Fruit fly (Drosophila melanogaster) whole organism, embryonic: ENCODE results near the gene vih.

Experiments used
- CG11085 ChIP-seq: fragments of 200-800 bp; sonication (Bioruptor generic); IDR thresholded peaks from 2 replicates; pipeline ENCODE4 v1.3.6; 2022; ENCODE audit warnings: missing biosample characterization, missing genetic modification characterization
- CG12299 ChIP-seq: fragments of 200-800 bp; sonication (Bioruptor generic); optimal IDR thresholded peaks from 2 replicates; lab custom pipeline; 2018; ENCODE audit warnings: missing biosample characterization, mild to moderate bottlenecking, missing genetic modification characterization
- CG13123 ChIP-seq: fragments of 200-800 bp; sonication (Bioruptor generic); optimal IDR thresholded peaks from 2 replicates; lab custom pipeline; 2016; ENCODE audit warnings: missing biosample characterization, missing genetic modification characterization
- CG13296 ChIP-seq: fragments of 200-800 bp; sonication (Bioruptor generic); optimal IDR thresholded peaks from 3 replicates; lab custom pipeline; 2018; ENCODE audit warnings: missing biosample characterization, mild to moderate bottlenecking, missing genetic modification characterization
- CG14441 ChIP-seq: fragments of 200-800 bp; sonication (Bioruptor generic); IDR thresholded peaks from 2 replicates; pipeline ENCODE4 v1.3.6; 2022; ENCODE audit warnings: missing biosample characterization, missing genetic modification characterization
- CG14710 ChIP-seq: fragments of 200-800 bp; sonication (Bioruptor generic); optimal IDR thresholded peaks from 3 replicates; lab custom pipeline; 2019; ENCODE audit warnings: missing biosample characterization, mild to moderate bottlenecking, missing genetic modification characterization, moderate library complexity
- CG17829 ChIP-seq: fragments of 200-800 bp; optimal IDR thresholded peaks from 2 replicates; lab custom pipeline; 2019; ENCODE audit warnings: missing biosample characterization, mild to moderate bottlenecking, missing genetic modification characterization, moderate library complexity
- CG1792 ChIP-seq: fragments of 200-800 bp; sonication (Bioruptor generic); optimal IDR thresholded peaks from 2 replicates; lab custom pipeline; 2016; ENCODE audit warnings: missing biosample characterization, missing genetic modification characterization
- CG2875 ChIP-seq: fragments of 200-800 bp; sonication (Bioruptor generic); optimal IDR thresholded peaks from 2 replicates; lab custom pipeline; 2017; ENCODE audit warnings: missing biosample characterization, mild to moderate bottlenecking, missing genetic modification characterization, missing genetic modification reagents
- CG32767 ChIP-seq: fragments of 200-800 bp; sonication (Bioruptor generic); IDR thresholded peaks from 2 replicates; pipeline ENCODE4 v1.3.6; 2022; ENCODE audit warnings: missing biosample characterization, missing genetic modification characterization
- CG3281 ChIP-seq: fragments of 200-800 bp; sonication (Bioruptor generic); optimal IDR thresholded peaks from 3 replicates; lab custom pipeline; 2017; ENCODE audit warnings: missing biosample characterization, mild to moderate bottlenecking, missing genetic modification characterization
- CG3726 ChIP-seq: fragments of 200-800 bp; sonication (Bioruptor generic); IDR thresholded peaks from 3 replicates; pipeline ENCODE4, ENCODE4 v1.3.6; 2022; ENCODE audit warnings: missing biosample characterization, missing genetic modification characterization
- CG3847 ChIP-seq: fragments of 200-800 bp; sonication (Bioruptor generic); IDR thresholded peaks from 2 replicates; pipeline ENCODE4 v1.3.6; 2022; ENCODE audit warnings: missing biosample characterization, missing genetic modification characterization
- CG4282 ChIP-seq: fragments of 200-800 bp; sonication (Bioruptor generic); optimal IDR thresholded peaks from 2 replicates; lab custom pipeline; 2016; ENCODE audit warnings: missing biosample characterization, missing genetic modification characterization
- CG5245 ChIP-seq: fragments of 200-800 bp; sonication (Bioruptor generic); optimal IDR thresholded peaks from 3 replicates; lab custom pipeline; 2016; ENCODE audit warnings: missing biosample characterization, missing genetic modification characterization
- CG6683 ChIP-seq: fragments of 200-800 bp; sonication (Bioruptor generic); optimal IDR thresholded peaks from 2 replicates; lab custom pipeline; 2017; ENCODE audit warnings: missing biosample characterization, mild to moderate bottlenecking, missing genetic modification characterization, missing genetic modification reagents
- CG6791 ChIP-seq: fragments of 200-800 bp; sonication (Bioruptor generic); IDR thresholded peaks from 3 replicates; pipeline ENCODE4 v1.3.6; 2022; ENCODE audit warnings: missing biosample characterization, missing genetic modification characterization; ENCODE audit not compliant: partially characterized antibody
- CG9437 ChIP-seq: fragments of 200-800 bp; sonication (Bioruptor generic); optimal IDR thresholded peaks from 2 replicates; lab custom pipeline; 2018; ENCODE audit warnings: missing biosample characterization, mild to moderate bottlenecking, missing genetic modification characterization
- CG9876 ChIP-seq: fragments of 200-800 bp; sonication (Bioruptor generic); optimal IDR thresholded peaks from 2 replicates; lab custom pipeline; 2016; ENCODE audit warnings: missing biosample characterization, missing genetic modification characterization
- CHES-1-like ChIP-seq: fragments of 200-800 bp; sonication (Bioruptor generic); optimal IDR thresholded peaks from 2 replicates; lab custom pipeline; 2016; ENCODE audit warnings: missing biosample characterization, missing genetic modification characterization
- CoRest ChIP-seq: fragments of 200-800 bp; sonication (Bioruptor generic); optimal IDR thresholded peaks from 3 replicates; lab custom pipeline; 2018; ENCODE audit warnings: missing biosample characterization, mild to moderate bottlenecking, missing genetic modification characterization, moderate library complexity
- Elba2 ChIP-seq: fragments of 200-800 bp; sonication (Bioruptor generic); optimal IDR thresholded peaks from 3 replicates; lab custom pipeline; 2016; ENCODE audit warnings: missing biosample characterization, missing genetic modification characterization
- GATAe ChIP-seq: fragments of 200-800 bp; sonication (Bioruptor generic); conservative IDR thresholded peaks from 2 replicates; pipeline ENCODE4 v1.3.6; 2022; ENCODE audit warnings: missing biosample characterization, missing genetic modification characterization
- Gsc ChIP-seq: fragments of 200-800 bp; sonication (Bioruptor generic); IDR thresholded peaks from 2 replicates; pipeline ENCODE4 v1.3.6; 2022; ENCODE audit warnings: missing biosample characterization, missing genetic modification characterization
- H15 ChIP-seq: fragments of 200-800 bp; sonication (Bioruptor generic); IDR thresholded peaks from 3 replicates; pipeline ENCODE4 v1.3.6; 2022; ENCODE audit warnings: missing biosample characterization, missing genetic modification characterization
- HLH54F ChIP-seq: fragments of 200-800 bp; sonication (Bioruptor generic); optimal IDR thresholded peaks from 3 replicates; lab custom pipeline; 2016; ENCODE audit warnings: missing biosample characterization, missing genetic modification characterization
- Hmx ChIP-seq: fragments of 200-800 bp; sonication (Bioruptor generic); optimal IDR thresholded peaks from 2 replicates; lab custom pipeline; 2016; ENCODE audit warnings: missing biosample characterization, missing genetic modification characterization
- MTF-1 ChIP-seq: fragments of 200-800 bp; sonication (Bioruptor generic); optimal IDR thresholded peaks from 2 replicates; lab custom pipeline; 2018; ENCODE audit warnings: missing biosample characterization, mild to moderate bottlenecking, missing genetic modification characterization, borderline replicate concordance
- Mrtf ChIP-seq: fragments of 200-800 bp; sonication (Bioruptor generic); IDR thresholded peaks from 3 replicates; pipeline ENCODE4 v1.3.6; 2022; ENCODE audit warnings: missing biosample characterization, missing genetic modification characterization
- NFAT ChIP-seq: fragments of 200-800 bp; sonication (Bioruptor generic); IDR thresholded peaks from 2 replicates; pipeline ENCODE4 v1.3.6; 2022; ENCODE audit warnings: missing biosample characterization, missing genetic modification characterization
- NfI ChIP-seq: fragments of 200-800 bp; sonication (Bioruptor generic); optimal IDR thresholded peaks from 3 replicates; lab custom pipeline; 2018; ENCODE audit warnings: missing biosample characterization, mild to moderate bottlenecking, missing genetic modification characterization, moderate library complexity
- Poxn ChIP-seq: fragments of 200-800 bp; sonication (Bioruptor generic); IDR thresholded peaks from 2 replicates; pipeline ENCODE4 v1.3.6; 2022; ENCODE audit warnings: missing biosample characterization, missing genetic modification characterization
- Ssrp ChIP-seq: fragments of 200-800 bp; sonication (Bioruptor generic); optimal IDR thresholded peaks from 2 replicates; lab custom pipeline; 2018; ENCODE audit warnings: missing biosample characterization, mild to moderate bottlenecking, missing genetic modification characterization, moderate library complexity
- Vsx1 ChIP-seq: fragments of 200-800 bp; sonication (Bioruptor generic); optimal IDR thresholded peaks from 2 replicates; lab custom pipeline; 2017; ENCODE audit warnings: missing biosample characterization, mild to moderate bottlenecking, missing genetic modification characterization, missing genetic modification reagents
- YL-1 ChIP-seq: fragments of 200-800 bp; sonication (Bioruptor generic); optimal IDR thresholded peaks from 3 replicates; lab custom pipeline; 2017; ENCODE audit warnings: missing biosample characterization, mild to moderate bottlenecking, missing genetic modification characterization
- crp ChIP-seq, 2 experiments: fragments of 200-800 bp; sonication (Bioruptor generic); optimal IDR thresholded peaks; 2 replicates in 1 of 2; 3 replicates in 1 of 2; lab custom pipeline; 2017; ENCODE audit warnings: missing biosample characterization in 2 of 2, missing genetic modification characterization in 2 of 2, mild to moderate bottlenecking in 1 of 2, moderate library complexity in 1 of 2
- fd64A ChIP-seq: fragments of 200-800 bp; sonication (Bioruptor generic); optimal IDR thresholded peaks from 3 replicates; lab custom pipeline; 2018; ENCODE audit warnings: missing biosample characterization, mild to moderate bottlenecking, missing genetic modification characterization
- gsb ChIP-seq: fragments of 200-800 bp; sonication (Bioruptor generic); IDR thresholded peaks from 2 replicates; pipeline ENCODE4 v1.3.6; 2022; ENCODE audit warnings: missing biosample characterization, missing genetic modification characterization
- ken ChIP-seq: fragments of 200-800 bp; sonication (Bioruptor generic); IDR thresholded peaks from 3 replicates; pipeline ENCODE4 v1.3.6; 2022; ENCODE audit warnings: missing biosample characterization, missing genetic modification characterization
- kni ChIP-seq: fragments of 200-800 bp; sonication (Bioruptor generic); optimal IDR thresholded peaks from 3 replicates; lab custom pipeline; 2017; ENCODE audit warnings: mild to moderate bottlenecking, missing biosample characterization, missing genetic modification reagents, missing genetic modification characterization
- luna ChIP-seq: fragments of 200-800 bp; sonication (Bioruptor generic); optimal IDR thresholded peaks from 2 replicates; lab custom pipeline; 2016; ENCODE audit warnings: missing biosample characterization, missing genetic modification characterization
- onecut ChIP-seq: fragments of 200-800 bp; sonication (Bioruptor generic); IDR thresholded peaks from 2 replicates; pipeline ENCODE4 v1.3.6; 2022; ENCODE audit warnings: missing biosample characterization, missing genetic modification characterization
- peb ChIP-seq: fragments of 200-800 bp; sonication (Bioruptor generic); IDR thresholded peaks from 2 replicates; pipeline ENCODE4 v1.3.6; 2022; ENCODE audit warnings: missing biosample characterization, missing genetic modification characterization
- phol ChIP-seq: fragments of 200-800 bp; sonication (Bioruptor generic); optimal IDR thresholded peaks from 3 replicates; lab custom pipeline; 2018; ENCODE audit warnings: missing biosample characterization, mild to moderate bottlenecking, missing genetic modification characterization, moderate library complexity
- row ChIP-seq: fragments of 200-800 bp; sonication (Bioruptor generic); IDR thresholded peaks from 3 replicates; pipeline ENCODE4 v1.3.6; 2022; ENCODE audit warnings: missing biosample characterization, missing genetic modification characterization
- sens ChIP-seq: fragments of 200-800 bp; sonication (Bioruptor generic); peaks from one replicate; lab custom pipeline; 2016; ENCODE audit warnings: missing biosample characterization, missing genetic modification characterization
- sima ChIP-seq: fragments of 200-800 bp; sonication (Bioruptor generic); optimal IDR thresholded peaks from 2 replicates; lab custom pipeline; 2016; ENCODE audit warnings: missing biosample characterization, missing genetic modification characterization
- sqz ChIP-seq: fragments of 200-800 bp; sonication (Bioruptor generic); optimal IDR thresholded peaks from 3 replicates; lab custom pipeline; 2018; ENCODE audit warnings: missing biosample characterization, mild to moderate bottlenecking, missing genetic modification characterization
- stc ChIP-seq: fragments of 200-800 bp; sonication (Bioruptor generic); IDR thresholded peaks from 2 replicates; pipeline ENCODE4 v1.3.6; 2022; ENCODE audit warnings: missing biosample characterization, missing genetic modification characterization
- tll ChIP-seq, 2 experiments: fragments of 200-800 bp in 1 of 2; fragments of >200 bp in 1 of 2; sonication (Bioruptor generic) in 1 of 2; optimal IDR thresholded peaks; 2 replicates each; lab custom pipeline; 2017 to 2019; ENCODE audit warnings: missing biosample characterization in 2 of 2, missing genetic modification characterization in 2 of 2, mild to moderate bottlenecking in 1 of 2, moderate library complexity in 1 of 2
- tna ChIP-seq: fragments of 200-800 bp; sonication (Bioruptor generic); IDR thresholded peaks from 2 replicates; pipeline ENCODE4 v1.3.6; 2022; ENCODE audit warnings: missing biosample characterization, missing genetic modification characterization; ENCODE audit not compliant: partially characterized antibody
- trem ChIP-seq: fragments of 200-800 bp; optimal IDR thresholded peaks from 3 replicates; lab custom pipeline; 2019; ENCODE audit warnings: missing biosample characterization, mild to moderate bottlenecking, missing genetic modification characterization, moderate library complexity

The vih gene

DNA sequence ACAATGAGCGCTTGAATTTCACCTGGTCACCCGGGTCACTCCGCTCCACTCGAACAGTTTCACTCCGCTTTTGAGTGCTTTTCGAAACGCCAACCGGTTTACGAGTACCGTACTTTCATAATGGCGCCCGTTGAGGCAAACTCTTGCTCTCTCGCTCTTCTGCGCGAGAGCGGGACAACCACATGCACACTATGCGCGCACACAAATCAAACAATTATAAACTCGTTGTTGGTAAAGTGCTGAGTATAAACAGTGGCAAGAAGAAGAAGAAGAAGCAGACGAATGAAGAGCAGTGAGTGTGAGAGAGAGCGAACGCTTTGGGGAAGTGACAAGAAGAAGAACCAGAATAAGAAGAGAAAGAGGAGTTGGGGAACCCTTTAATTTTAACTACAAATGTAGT, 36.1 kb upstream of the vih start, which contains the start of gene eyg (continued):
- TF ChIP-seq CG3847 (GFP tag; lab: Robert Waterston, UW): peak; percentile 42
- TF ChIP-seq GATAe (GFP tag; lab: Robert Waterston, UW): peak; percentile 26; the same call in 1 of the 2 replicates
- TF ChIP-seq CG6683: no peak
- peak; percentile 86 for TF ChIP-seq CoRest
- TF ChIP-seq tna: peak; percentile 70
- no peak for TF ChIP-seq gsb
- no peak for TF ChIP-seq HLH54F (GFP tag; lab: Kevin White, UChicago)
- no peak for TF ChIP-seq peb (GFP tag; lab: Robert Waterston, UW)
- peak; percentile 47 for TF ChIP-seq NfI
- peak; percentile 13; the same call in 1 of the 2 replicates for TF ChIP-seq onecut
- TF ChIP-seq stc: no peak
- TF ChIP-seq YL-1 (GFP tag; lab: Kevin White, UChicago): no peak
- TF ChIP-seq ken (GFP tag; lab: Robert Waterston, UW): no peak
- TF ChIP-seq CG3281 (GFP tag; lab: Kevin White, UChicago): no peak
- TF ChIP-seq CG6791 (GFP tag; lab: Robert Waterston, UW): peak; percentile 58; the same call in 2 of the 3 replicates
- no peak for TF ChIP-seq CG1792 (GFP tag; lab: Kevin White, UChicago)
- no peak for TF ChIP-seq CG5245 (GFP tag; lab: Kevin White, UChicago)
- no peak for TF ChIP-seq NFAT (GFP tag; lab: Robert Waterston, UW)
- peak; percentile 79 for TF ChIP-seq phol (tag; lab: Kevin White, UChicago)
- TF ChIP-seq CG2875 (GFP tag; lab: Kevin White, UChicago): no peak
- no peak for TF ChIP-seq CG3726
- TF ChIP-seq CG17829 (tag; lab: Kevin White, UChicago): peak; percentile 52
- no peak for TF ChIP-seq Mrtf (GFP tag; lab: Robert Waterston, UW)
- TF ChIP-seq kni (GFP tag; lab: Kevin White, UChicago): peak; percentile 73
- TF ChIP-seq luna (GFP tag; lab: Kevin White, UChicago): no peak
- no peak for TF ChIP-seq Hmx
- TF ChIP-seq CG12299 (tag; lab: Kevin White, UChicago): no peak
- TF ChIP-seq CG11085 (GFP tag; lab: Robert Waterston, UW): no peak
- TF ChIP-seq CG14710: peak; percentile 37
- TF ChIP-seq trem (tag; lab: Kevin White, UChicago): peak; percentile 17
- no peak for TF ChIP-seq MTF-1 (GFP tag; lab: Kevin White, UChicago)
- TF ChIP-seq row (GFP tag; lab: Robert Waterston, UW): no peak
- no peak for TF ChIP-seq sima (GFP tag; lab: Kevin White, UChicago)
- TF ChIP-seq H15 (GFP tag; lab: Robert Waterston, UW): no peak
- TF ChIP-seq CG9437 (GFP tag; lab: Kevin White, UChicago): no peak
- TF ChIP-seq tll (GFP tag; optimal IDR thresholded peaks at IDR 0.05; lab: Kevin White, UChicago): peak in 1 of 2 experiments; percentile 36
- no peak for TF ChIP-seq CG32767 (GFP tag; lab: Robert Waterston, UW)
- peak; percentile 76 for TF ChIP-seq sens (GFP tag; lab: Kevin White, UChicago)
- no peak for TF ChIP-seq Poxn (GFP tag; lab: Robert Waterston, UW)
- TF ChIP-seq CG4282 (GFP tag; lab: Kevin White, UChicago): no peak
- TF ChIP-seq Vsx1: peak; percentile 64
- no peak for TF ChIP-seq CG13296 (GFP tag; lab: Kevin White, UChicago)
- TF ChIP-seq Elba2 (GFP tag; lab: Kevin White, UChicago): no peak
- peak; percentile 52 for TF ChIP-seq CHES-1-like (GFP tag; lab: Kevin White, UChicago)
- no peak for TF ChIP-seq crp (GFP tag; optimal IDR thresholded peaks at IDR 0.05; lab: Kevin White, UChicago)
- no peak for TF ChIP-seq sqz
- peak; percentile 9 for TF ChIP-seq CG9876 (GFP tag; lab: Kevin White, UChicago)
- no peak for TF ChIP-seq Ssrp (tag; lab: Kevin White, UChicago)
- no peak for TF ChIP-seq CG13123 (GFP tag; lab: Kevin White, UChicago)
- no peak for TF ChIP-seq CG14441 (GFP tag; lab: Robert Waterston, UW)
- TF ChIP-seq Gsc (GFP tag; lab: Robert Waterston, UW): no peak
- peak; percentile 6 for TF ChIP-seq fd64A (GFP tag; lab: Kevin White, UChicago)
